Fruit fly (Drosophila melanogaster): ENCODE measurements around the gene Pcyt2.

The Pcyt2 gene

dm6 chr3L:1565092-1565491 is 11.8 kb downstream of the Pcyt2 start, which contains the start of gene CG12003:
Gene CG12003 (plus strand): TSS chr3L:1565392.
- no peak for TF ChIP-seq ey (GFP tag; optimal IDR thresholded peaks at IDR 0.05)
- no peak for TF ChIP-seq h (GFP tag; optimal IDR thresholded peaks at IDR 0.05)
- TF ChIP-seq Mio (GFP tag; optimal IDR thresholded peaks at IDR 0.05) = no peak
- TF ChIP-seq Hnf4 (GFP tag; optimal IDR thresholded peaks at IDR 0.05) = no peak
- TF ChIP-seq Dfd (GFP tag; optimal IDR thresholded peaks at IDR 0.05) = no peak
- no peak for TF ChIP-seq Hr78 (GFP tag; optimal IDR thresholded peaks at IDR 0.05)
- no peak for TF ChIP-seq HLH106 (tag; optimal IDR thresholded peaks at IDR 0.05)
- no peak for TF ChIP-seq lola (GFP tag; optimal IDR thresholded peaks at IDR 0.05)
- no peak for TF ChIP-seq br (GFP tag; optimal IDR thresholded peaks at IDR 0.05)
- TF ChIP-seq jim (GFP tag; optimal IDR thresholded peaks at IDR 0.05) = no peak
- no peak for TF ChIP-seq GATAd (GFP tag; optimal IDR thresholded peaks at IDR 0.05)
- no peak for TF ChIP-seq brk (GFP tag; optimal IDR thresholded peaks at IDR 0.05)
- no peak for TF ChIP-seq Dif (GFP tag; optimal IDR thresholded peaks at IDR 0.05; ENCODE audit: partially characterized antibody)
- TF ChIP-seq dsf (GFP tag; optimal IDR thresholded peaks at IDR 0.05; ENCODE audit: borderline replicate concordance) = no peak
- no peak for TF ChIP-seq CG32264 (GFP tag; optimal IDR thresholded peaks at IDR 0.05)
- no peak for TF ChIP-seq sv (GFP tag; optimal IDR thresholded peaks at IDR 0.05)
- no peak for TF ChIP-seq usp (GFP tag; optimal IDR thresholded peaks at IDR 0.05)

dm6 chr3L:1568225-1569161 is 15.2 kb downstream of the Pcyt2 start, which contains the start of gene CG7879:
Gene CG7879 (minus strand): TSS chr3L:1568608.
- TF ChIP-seq rgr (GFP tag; optimal IDR thresholded peaks at IDR 0.05) (peak; percentile 22), HLH106 (tag; optimal IDR thresholded peaks at IDR 0.05) (peak; percentile 44), brk (GFP tag; optimal IDR thresholded peaks at IDR 0.05) (no peak), Sp1 (GFP tag; optimal IDR thresholded peaks at IDR 0.05) (peak; percentile 9), Rel (GFP tag; optimal IDR thresholded peaks at IDR 0.05) (no peak), Rel (tag; optimal IDR thresholded peaks at IDR 0.05) (peak; percentile 36), Mio (GFP tag; optimal IDR thresholded peaks at IDR 0.05) (no peak), Abd-B (GFP tag; optimal IDR thresholded peaks at IDR 0.05) (no peak), psq (GFP tag; optimal IDR thresholded peaks at IDR 0.05) (peak; percentile 49), dl (GFP tag; optimal IDR thresholded peaks at IDR 0.05; ENCODE audit: insufficient read depth in 1 of 2, partially characterized antibody in 2 of 2) (no peak), tai (GFP tag; optimal IDR thresholded peaks at IDR 0.05) (no peak), foxo (GFP tag; optimal IDR thresholded peaks at IDR 0.05) (peak in 1 of 2 experiments; percentile 28), h (GFP tag; optimal IDR thresholded peaks at IDR 0.05) (peak; percentile 34), dsf (GFP tag; optimal IDR thresholded peaks at IDR 0.05; ENCODE audit: borderline replicate concordance) (no peak), woc (GFP tag; optimal IDR thresholded peaks at IDR 0.05) (peak; percentile 41), sv (GFP tag; optimal IDR thresholded peaks at IDR 0.05) (peak; percentile 48)

- TF ChIP-seq Jra (GFP tag; optimal IDR thresholded peaks at IDR 0.05) (no peak), Hr83 (GFP tag; optimal IDR thresholded peaks at IDR 0.05; ENCODE audit: poor library complexity, severe bottlenecking) (peak; percentile 19), Rel (GFP tag; optimal IDR thresholded peaks at IDR 0.05) (no peak), Rel (tag; optimal IDR thresholded peaks at IDR 0.05) (peak; percentile 85), fru (GFP tag; optimal IDR thresholded peaks at IDR 0.05) (peak; percentile 7), OdsH (GFP tag; optimal IDR thresholded peaks at IDR 0.05) (peak; percentile 30), rgr (GFP tag; optimal IDR thresholded peaks at IDR 0.05) (no peak), Myc (optimal IDR thresholded peaks at IDR 0.05) (peak; percentile 15), psq (GFP tag; optimal IDR thresholded peaks at IDR 0.05) (no peak), Sp1 (GFP tag; optimal IDR thresholded peaks at IDR 0.05) (peak; percentile 22), jim (GFP tag; optimal IDR thresholded peaks at IDR 0.05) (no peak)
These were observed 16.1 kb downstream of the Pcyt2 start, which contains the start of gene Tmep for dm6 chr3L:1569162-1569965. Gene Tmep (plus strand): TSS chr3L:1569181.

dm6 chr3L:1569966-1570276 is 16.6 kb downstream of the Pcyt2 start:
- TF ChIP-seq rgr (GFP tag; optimal IDR thresholded peaks at IDR 0.05) = no peak
- TF ChIP-seq psq (GFP tag; optimal IDR thresholded peaks at IDR 0.05) = peak; percentile 88

All from whole organism, wandering third instar larva.